Worm (Caenorhabditis elegans): Measurements from ENCODE around the gene catp-7.

DNA sequence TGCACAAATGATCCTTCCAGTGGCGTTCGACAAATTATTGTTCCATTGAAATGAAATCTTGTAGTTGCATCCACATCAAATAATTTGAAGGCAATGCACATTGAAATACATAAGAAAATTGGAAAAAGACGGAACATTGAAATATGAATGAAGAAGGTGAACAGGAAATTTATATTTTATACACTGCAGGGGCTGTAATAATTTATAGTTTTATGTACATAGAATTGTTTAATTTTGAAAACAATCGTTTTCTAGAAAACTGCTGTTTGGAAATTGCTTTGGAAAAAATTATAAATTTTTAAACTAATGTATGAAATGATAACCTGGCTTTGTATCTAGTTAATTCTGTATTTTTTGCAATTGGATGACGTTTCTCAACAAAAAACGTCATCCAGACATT lies 9.5 kb downstream of the catp-7 start, which contains the start of gene Y59H11AR.3:
- TF ChIP-seq lsy-2 (tag; optimal IDR thresholded peaks at IDR 0.05) (no peak), ceh-82 (tag; optimal IDR thresholded peaks at IDR 0.05) (no peak), nhr-6 (tag; optimal IDR thresholded peaks at IDR 0.05) (no peak), F13H6.1 (tag; optimal IDR thresholded peaks at IDR 0.05) (no peak), unc-62 (GFP tag; optimal IDR thresholded peaks at IDR 0.05) (no peak), elt-1 (tag; optimal IDR thresholded peaks at IDR 0.05) (no peak), aly-2 (tag; optimal IDR thresholded peaks at IDR 0.05) (no peak), blmp-1 (tag; optimal IDR thresholded peaks at IDR 0.05; ENCODE audit: insufficient read depth) (no peak), nhr-11 (tag; optimal IDR thresholded peaks at IDR 0.05) (no peak), fos-1 (tag; optimal IDR thresholded peaks at IDR 0.05) (no peak), mab-5 (tag; optimal IDR thresholded peaks at IDR 0.05) (no peak), ZK546.5 (tag; optimal IDR thresholded peaks at IDR 0.05) (no peak)

All from whole organism, L2 larva.